Worm (Caenorhabditis elegans) whole organism, late embryonic: ENCODE results near the gene tag-120.

Experiments
- ceh-2 ChIP-seq: sonication (generic microtip); optimal IDR thresholded peaks from 2 replicates; lab custom pipeline; 2016; ENCODE audit warnings: missing genotype, missing genetic modification characterization, missing compliant biosample characterization
- ceh-45 ChIP-seq: fragments of 200-800 bp; sonication (Bioruptor generic); IDR thresholded peaks from 2 replicates; pipeline ENCODE4 v1.3.6; 2022; ENCODE audit warnings: missing genetic modification reagents, missing genetic modification characterization, missing compliant biosample characterization
- fkh-10 ChIP-seq: fragments of 150-350 bp; optimal IDR thresholded peaks from 2 replicates; lab custom pipeline; 2014; ENCODE audit warnings: missing biosample characterization, missing genetic modification reagents, missing genetic modification characterization
- lim-6 ChIP-seq: sonication (generic microtip); optimal IDR thresholded peaks from 2 replicates; lab custom pipeline; 2016; ENCODE audit warnings: missing genetic modification characterization, missing compliant biosample characterization
- sox-4 ChIP-seq: sonication (generic microtip); optimal IDR thresholded peaks from 2 replicates; lab custom pipeline; 2017; ENCODE audit warnings: mild to moderate bottlenecking, missing genetic modification characterization, inconsistent platforms, missing compliant biosample characterization

DNA sequence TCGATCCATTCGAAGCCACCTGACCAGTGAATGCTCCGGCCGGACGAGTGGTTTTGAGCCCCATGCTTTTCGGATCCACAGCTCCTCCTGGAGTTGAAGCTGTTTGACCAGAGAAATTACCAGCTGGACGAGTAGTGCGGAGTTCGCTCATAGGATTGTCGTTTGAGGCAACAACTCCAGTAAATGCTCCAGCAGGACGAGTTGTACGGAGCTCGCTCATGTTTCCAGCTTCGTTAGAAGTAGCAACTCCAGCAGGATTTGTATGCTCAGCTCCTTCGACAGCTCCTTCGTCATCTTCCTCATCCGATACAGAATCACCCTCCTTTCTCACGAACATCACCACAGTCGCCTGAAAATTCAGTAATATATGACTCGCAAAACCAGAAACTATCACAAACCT is 43.9 kb upstream of the tag-120 start:
- no peak for TF ChIP-seq ceh-2 (tag; lab: Kevin White, UChicago)
- TF ChIP-seq fkh-10: no peak
- no peak for TF ChIP-seq ceh-45 (GFP tag; lab: Robert Waterston, UW)
- no peak for TF ChIP-seq sox-4 (tag; lab: Kevin White, UChicago)
- TF ChIP-seq lim-6 (tag; lab: Kevin White, UChicago): no peak
